Worm (Caenorhabditis elegans): ENCODE results near the gene C43H6.4.

ce11 chrX:2454914-2455313, 51.1 kb downstream of the C43H6.4 start:
- no peak for TF ChIP-seq med-1 (GFP tag; optimal IDR thresholded peaks at IDR 0.05; ENCODE audit: insufficient read depth)
- no peak for TF ChIP-seq flt-1 (GFP tag; IDR thresholded peaks at IDR 0.05)
- no peak for TF ChIP-seq ztf-23 (GFP tag; IDR thresholded peaks at IDR 0.05)
- TF ChIP-seq ref-1 (GFP tag; conservative IDR thresholded peaks at IDR 0.05): no peak
